Worm (Caenorhabditis elegans): Measurements from ENCODE around the gene clr-1.

DNA sequence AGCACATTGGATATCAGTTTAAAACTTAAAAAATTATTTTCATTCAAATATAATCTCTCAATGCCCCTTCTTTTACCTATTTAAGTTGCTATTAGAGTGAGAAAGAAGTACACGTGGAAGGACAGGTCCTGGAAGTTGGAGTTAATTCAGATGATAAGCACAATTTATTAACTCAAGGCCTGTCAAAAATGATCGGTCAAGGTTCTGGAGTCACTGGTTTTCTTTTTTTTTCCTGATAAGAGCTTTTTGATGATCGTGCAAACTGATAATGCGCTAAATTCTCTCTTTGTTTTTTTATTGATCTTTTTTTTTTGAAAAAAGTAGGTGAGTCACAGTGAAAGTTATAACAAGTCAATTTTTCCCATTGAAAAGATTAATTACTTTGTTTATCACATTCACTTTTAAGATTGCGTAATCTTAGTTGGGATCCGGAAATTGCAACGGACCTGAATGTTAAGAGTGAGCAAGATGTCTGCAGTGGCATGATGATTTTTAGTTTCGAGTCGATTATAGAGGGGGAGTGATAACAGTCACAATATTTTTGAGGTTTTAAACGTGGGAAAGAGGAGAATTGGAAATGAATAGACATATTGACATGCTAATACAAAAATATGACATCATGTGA is 46.4 kb downstream of the clr-1 start:
- TF ChIP-seq flt-1 (GFP tag; IDR thresholded peaks at IDR 0.05) (no peak), ama-1 (optimal IDR thresholded peaks at IDR 0.05) (no peak), F13C5.2 (tag; optimal IDR thresholded peaks at IDR 0.05) (no peak), sea-1 (GFP tag; conservative IDR thresholded peaks at IDR 0.05) (no peak), tra-4 (tag; optimal IDR thresholded peaks at IDR 0.05) (no peak), B0310.2 (tag; optimal IDR thresholded peaks at IDR 0.05) (no peak), tbx-11 (GFP tag; IDR thresholded peaks at IDR 0.05) (no peak), hmbx-1 (tag; optimal IDR thresholded peaks at IDR 0.05) (no peak), ceh-13 (GFP tag; optimal IDR thresholded peaks at IDR 0.05) (no peak), pes-1 (GFP tag; IDR thresholded peaks at IDR 0.05) (no peak), ceh-36 (tag; optimal IDR thresholded peaks at IDR 0.05) (no peak), hmg-4 (GFP tag; optimal IDR thresholded peaks at IDR 0.05) (no peak), tbx-37 (GFP tag; conservative IDR thresholded peaks at IDR 0.05) (no peak)
